Worm (Caenorhabditis elegans) whole organism, young adult: ENCODE measurements around the gene ent-3.

Source experiments
- B0035.1 ChIP-seq: sonication (generic microtip); optimal IDR thresholded peaks from 2 replicates; lab custom pipeline; 2016; ENCODE audit warnings: missing genetic modification characterization, mild to moderate bottlenecking, missing compliant biosample characterization, missing genotype, missing genetic modification reagents
- B0336.3 ChIP-seq: fragments of 200-800 bp; sonication (Bioruptor generic); IDR thresholded peaks from 2 replicates; pipeline ENCODE4 v1.3.6; 2022; ENCODE audit warnings: missing genetic modification characterization, missing compliant biosample characterization
- C06A6.2 ChIP-seq: fragments of 200-800 bp; sonication (Bioruptor generic); conservative IDR thresholded peaks from 2 replicates; pipeline ENCODE4 v1.3.6; 2022; ENCODE audit warnings: missing genetic modification characterization, missing compliant biosample characterization
- F52B5.7 ChIP-seq: sonication (generic microtip); optimal IDR thresholded peaks from 2 replicates; lab custom pipeline; 2016; ENCODE audit warnings: mild to moderate bottlenecking, missing genetic modification characterization, missing compliant biosample characterization
- Y53F4B.3 ChIP-seq: fragments of 200-800 bp; sonication (Bioruptor generic); IDR thresholded peaks from 2 replicates; pipeline ENCODE4 v1.3.6; 2022; ENCODE audit warnings: missing genetic modification reagents, missing genetic modification characterization, missing compliant biosample characterization
- Y53G8AR.9 ChIP-seq: fragments of 200-800 bp; sonication (Bioruptor generic); conservative IDR thresholded peaks from 2 replicates; pipeline ENCODE4 v1.3.6; 2022; ENCODE audit warnings: missing genetic modification reagents, missing genetic modification characterization, missing compliant biosample characterization
- Y56A3A.18 ChIP-seq: fragments of 200-800 bp; sonication (Bioruptor generic); IDR thresholded peaks from 2 replicates; pipeline ENCODE4 v1.3.6; 2022; ENCODE audit warnings: missing genetic modification reagents, missing genetic modification characterization, missing compliant biosample characterization
- ZK185.1 ChIP-seq: sonication (generic microtip); optimal IDR thresholded peaks from 2 replicates; lab custom pipeline; 2016; ENCODE audit warnings: mild to moderate bottlenecking, missing genetic modification characterization, missing compliant biosample characterization; ENCODE audit not compliant: poor library complexity, severe bottlenecking
- atf-7 ChIP-seq: sonication (generic microtip); optimal IDR thresholded peaks from 2 replicates; lab custom pipeline; 2017; ENCODE audit warnings: mild to moderate bottlenecking, missing genetic modification characterization, missing compliant biosample characterization
- attf-5 ChIP-seq: fragments of 200-800 bp; sonication (Bioruptor generic); optimal IDR thresholded peaks from 2 replicates; lab custom pipeline; 2018; ENCODE audit warnings: mild to moderate bottlenecking, missing genetic modification characterization, missing compliant biosample characterization
- bed-1 ChIP-seq: fragments of 200-800 bp; sonication (Bioruptor generic); IDR thresholded peaks from 2 replicates; pipeline ENCODE4 v1.3.6; 2022; ENCODE audit warnings: missing genetic modification reagents, missing genetic modification characterization, missing compliant biosample characterization
- bed-2 ChIP-seq: fragments of 200-800 bp; sonication (Bioruptor generic); IDR thresholded peaks from 2 replicates; pipeline ENCODE4 v1.3.6; 2022; ENCODE audit warnings: missing genetic modification reagents, missing genetic modification characterization, missing compliant biosample characterization
- cebp-1 ChIP-seq, 2 experiments: fragments of 200-800 bp in 1 of 2; sonication (Bioruptor generic) in 1 of 2; sonication (generic microtip) in 1 of 2; IDR thresholded peaks in 1 of 2; optimal IDR thresholded peaks in 1 of 2; 2 replicates each; pipeline versions ENCODE4 v1.3.6 to Lab custom; 2017 to 2022; ENCODE audit warnings: missing compliant biosample characterization in 2 of 2, missing genetic modification characterization in 2 of 2, mild to moderate bottlenecking in 1 of 2, missing genetic modification reagents in 1 of 2, moderate library complexity in 1 of 2
- cebp-2 ChIP-seq: fragments of 200-800 bp; sonication (Bioruptor generic); IDR thresholded peaks from 2 replicates; pipeline ENCODE4 v1.3.6; 2022; ENCODE audit warnings: missing genetic modification characterization, missing compliant biosample characterization
- ceh-79 ChIP-seq: sonication (generic microtip); optimal IDR thresholded peaks from 2 replicates; lab custom pipeline; 2017; ENCODE audit warnings: mild to moderate bottlenecking, missing genetic modification characterization, missing compliant biosample characterization
- chd-7 ChIP-seq: sonication (generic microtip); optimal IDR thresholded peaks from 2 replicates; lab custom pipeline; 2016; ENCODE audit warnings: mild to moderate bottlenecking, missing genetic modification characterization, moderate library complexity, missing compliant biosample characterization
- efl-1 ChIP-seq: fragments of 150-350 bp; optimal IDR thresholded peaks from 2 replicates; lab custom pipeline; 2014; ENCODE audit warnings: missing biosample characterization, missing genetic modification reagents, missing genetic modification characterization
- ekl-4 ChIP-seq: fragments of 200-800 bp; sonication (Bioruptor generic); IDR thresholded peaks from 2 replicates; pipeline ENCODE4 v1.3.6; 2022; ENCODE audit warnings: missing genetic modification reagents, missing genetic modification characterization, missing compliant biosample characterization
- hlh-12 ChIP-seq: sonication (generic microtip); optimal IDR thresholded peaks from 2 replicates; lab custom pipeline; 2016; ENCODE audit warnings: missing genetic modification characterization, missing compliant biosample characterization
- hlh-26 ChIP-seq: fragments of 200-800 bp; sonication (Bioruptor generic); conservative IDR thresholded peaks from 2 replicates; pipeline ENCODE4 v1.3.6; 2022; ENCODE audit warnings: missing genetic modification reagents, missing genetic modification characterization, missing compliant biosample characterization
- hmg-1.2 ChIP-seq: fragments of 200-800 bp; sonication (Bioruptor generic); IDR thresholded peaks from 2 replicates; pipeline ENCODE4 v1.3.6; 2022; ENCODE audit warnings: missing genetic modification reagents, missing genetic modification characterization, missing compliant biosample characterization
- hmg-20 ChIP-seq: fragments of 200-800 bp; sonication (Bioruptor generic); IDR thresholded peaks from 2 replicates; pipeline ENCODE4 v1.3.6; 2022; ENCODE audit warnings: missing genetic modification reagents, missing genetic modification characterization, missing compliant biosample characterization
- lin-26 ChIP-seq: fragments of 200-800 bp; sonication (Bioruptor generic); IDR thresholded peaks from 2 replicates; pipeline ENCODE4 v1.3.6; 2022; ENCODE audit warnings: missing genetic modification reagents, missing genetic modification characterization, missing compliant biosample characterization
- lin-40 ChIP-seq: sonication (generic microtip); optimal IDR thresholded peaks from 2 replicates; lab custom pipeline; 2016; ENCODE audit warnings: missing genetic modification characterization, mild to moderate bottlenecking, missing compliant biosample characterization, missing genotype, missing genetic modification reagents
- mcd-1 ChIP-seq: fragments of 200-800 bp; sonication (Bioruptor generic); IDR thresholded peaks from 2 replicates; pipeline ENCODE4 v1.3.6; 2022; ENCODE audit warnings: missing genetic modification reagents, missing genetic modification characterization, missing compliant biosample characterization
- mes-4 ChIP-seq: sonication (generic microtip); optimal IDR thresholded peaks from 2 replicates; lab custom pipeline; 2016; ENCODE audit warnings: missing genotype, missing genetic modification characterization, missing compliant biosample characterization
- mxl-1 ChIP-seq: sonication (generic microtip); optimal IDR thresholded peaks from 2 replicates; lab custom pipeline; 2016; ENCODE audit warnings: missing genetic modification characterization, missing compliant biosample characterization
- nfya-1 ChIP-seq: sonication (generic microtip); optimal IDR thresholded peaks from 2 replicates; lab custom pipeline; 2017; ENCODE audit warnings: antibody characterized with exemption, missing compliant biosample characterization, missing genetic modification characterization, borderline replicate concordance; ENCODE audit not compliant: insufficient read depth
- nfyb-1 ChIP-seq: fragments of 200-800 bp; sonication (Bioruptor generic); IDR thresholded peaks from 2 replicates; pipeline ENCODE4 v1.3.6; 2022; ENCODE audit warnings: missing genetic modification reagents, missing genetic modification characterization, missing compliant biosample characterization
- nhr-120 ChIP-seq: fragments of 200-800 bp; sonication (Bioruptor generic); IDR thresholded peaks from 2 replicates; pipeline ENCODE4 v1.3.6; 2022; ENCODE audit warnings: missing genetic modification characterization, missing compliant biosample characterization
- nhr-27 ChIP-seq: fragments of 200-800 bp; sonication (Bioruptor generic); optimal IDR thresholded peaks from 2 replicates; lab custom pipeline; 2018; ENCODE audit warnings: mild to moderate bottlenecking, missing genetic modification characterization, moderate library complexity, missing compliant biosample characterization
- nhr-80 ChIP-seq: sonication (generic microtip); optimal IDR thresholded peaks from 2 replicates; lab custom pipeline; 2016; ENCODE audit warnings: missing genetic modification characterization, missing compliant biosample characterization
- pbrm-1 ChIP-seq: fragments of 200-800 bp; sonication (Bioruptor generic); IDR thresholded peaks from 2 replicates; pipeline ENCODE4 v1.3.6; 2022; ENCODE audit warnings: missing genetic modification reagents, missing genetic modification characterization, missing compliant biosample characterization
- pha-4 ChIP-seq: fragments of 150-350 bp; sonication (generic microtip); optimal IDR thresholded peaks from 2 replicates; lab custom pipeline; 2014; ENCODE audit warnings: missing biosample characterization, missing genetic modification reagents, missing genetic modification characterization
- rcor-1 ChIP-seq: fragments of 200-800 bp; sonication (Bioruptor generic); IDR thresholded peaks from 2 replicates; pipeline ENCODE4 v1.3.6; 2022; ENCODE audit warnings: missing genetic modification reagents, missing genetic modification characterization, missing compliant biosample characterization
- repo-1 ChIP-seq: sonication (generic microtip); optimal IDR thresholded peaks from 2 replicates; lab custom pipeline; 2017; ENCODE audit warnings: mild to moderate bottlenecking, missing genetic modification characterization, missing compliant biosample characterization
- sdz-38 ChIP-seq: sonication (generic microtip); optimal IDR thresholded peaks from 2 replicates; lab custom pipeline; 2016; ENCODE audit warnings: missing genotype, missing genetic modification characterization, missing compliant biosample characterization
- snpc-1.3 ChIP-seq: sonication (generic microtip); optimal IDR thresholded peaks from 2 replicates; lab custom pipeline; 2017; ENCODE audit warnings: missing genetic modification characterization, mild to moderate bottlenecking, missing compliant biosample characterization, antibody characterized with exemption, moderate library complexity, missing genotype, missing genetic modification reagents; ENCODE audit not compliant: insufficient read depth
- tbp1 ChIP-seq: fragments of 200-800 bp; sonication (Bioruptor generic); optimal IDR thresholded peaks from 2 replicates; lab custom pipeline; 2018; ENCODE audit warnings: mild to moderate bottlenecking, missing genetic modification characterization, missing compliant biosample characterization
- tlf-1 ChIP-seq: fragments of 200-800 bp; sonication (Bioruptor generic); optimal IDR thresholded peaks from 2 replicates; lab custom pipeline; 2018; ENCODE audit warnings: mild to moderate bottlenecking, missing genetic modification characterization, missing compliant biosample characterization
- unc-130 ChIP-seq: sonication (generic microtip); optimal IDR thresholded peaks from 2 replicates; lab custom pipeline; 2016; ENCODE audit warnings: missing genetic modification reagents, missing genetic modification characterization, missing compliant biosample characterization
- unc-62 ChIP-seq: fragments of 150-350 bp; optimal IDR thresholded peaks from 2 replicates; lab custom pipeline; 2014; ENCODE audit warnings: missing biosample characterization, missing genetic modification reagents, missing genetic modification characterization
- zim-3 ChIP-seq: sonication (generic microtip); optimal IDR thresholded peaks from 2 replicates; lab custom pipeline; 2017; ENCODE audit warnings: mild to moderate bottlenecking, missing genetic modification characterization, moderate library complexity, missing compliant biosample characterization
- ztf-18 ChIP-seq: sonication (generic microtip); optimal IDR thresholded peaks from 2 replicates; lab custom pipeline; 2016; ENCODE audit warnings: missing genotype, mild to moderate bottlenecking, missing genetic modification characterization, missing compliant biosample characterization
- ztf-25 ChIP-seq: fragments of 200-800 bp; sonication (Bioruptor generic); IDR thresholded peaks from 2 replicates; pipeline ENCODE4 v1.3.6; 2022; ENCODE audit warnings: missing genetic modification reagents, missing genetic modification characterization, missing compliant biosample characterization
- ztf-3 ChIP-seq: fragments of 200-800 bp; sonication (Bioruptor generic); optimal IDR thresholded peaks from 2 replicates; lab custom pipeline; 2018; ENCODE audit warnings: mild to moderate bottlenecking, missing genetic modification characterization, missing compliant biosample characterization

The ent-3 gene

ce11 chrV:14200086-14200485 is 35.8 kb downstream of the ent-3 start (continued):
- no peak for TF ChIP-seq nfya-1 (tag; lab: Kevin White, UChicago)
- peak; percentile 89 for TF ChIP-seq nfyb-1 (GFP tag; lab: Robert Waterston, UW)
- TF ChIP-seq lin-26 (GFP tag; lab: Robert Waterston, UW), result peak; percentile 66; the same call in 1 of the 2 replicates
- 0 out of 2 replicates have a peak, but pooled peaks have one; percentile 27 for TF ChIP-seq Y53G8AR.9
- TF ChIP-seq mxl-1, result no peak
- no peak for TF ChIP-seq hlh-12 (tag; lab: Kevin White, UChicago)
- no peak for TF ChIP-seq hmg-20 (GFP tag; lab: Robert Waterston, UW)
- no peak for TF ChIP-seq F52B5.7 (tag; lab: Kevin White, UChicago)
- peak; percentile 96 for TF ChIP-seq pha-4 (tag; lab: Kevin White, UChicago)
- TF ChIP-seq C06A6.2, result peak; percentile 82

DNA sequence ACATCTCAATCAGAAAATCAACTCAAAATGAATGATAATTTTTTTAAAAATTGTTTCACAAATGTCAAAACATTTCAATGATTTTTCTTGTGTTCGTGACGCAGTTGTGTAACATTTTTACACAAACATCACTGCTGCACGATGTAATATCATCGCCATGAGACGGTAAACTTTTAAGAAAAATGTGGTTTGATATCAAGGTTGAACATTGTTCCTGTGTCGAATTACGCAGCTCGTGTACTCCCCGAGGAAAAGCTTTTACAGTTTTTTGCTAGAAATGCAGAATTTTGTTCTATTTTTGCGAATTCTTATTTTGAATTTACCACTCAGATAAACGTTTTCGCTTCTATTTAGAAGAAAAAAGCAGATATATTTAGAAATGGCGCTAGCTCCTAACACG is 38.2 kb downstream of the ent-3 start:
- no peak for TF ChIP-seq mes-4 (tag; lab: Kevin White, UChicago)
- 0 out of 2 replicates have a peak, but pooled peaks have one; percentile 10 for TF ChIP-seq mcd-1
- peak; percentile 39 for TF ChIP-seq attf-5 (GFP tag; lab: Kevin White, UChicago)
- TF ChIP-seq ceh-79, result no peak
- TF ChIP-seq ZK185.1 (tag; lab: Kevin White, UChicago), result peak; percentile 50
- TF ChIP-seq unc-62 (GFP tag; lab: Kevin White, UChicago), result no peak
- TF ChIP-seq pbrm-1 (GFP tag; lab: Robert Waterston, UW), result no peak
- no peak for TF ChIP-seq B0035.1
- no peak for TF ChIP-seq unc-130
- TF ChIP-seq chd-7 (tag; lab: Kevin White, UChicago), result peak; percentile 78
- no peak for TF ChIP-seq rcor-1
- TF ChIP-seq atf-7 (tag; lab: Kevin White, UChicago), result no peak
- no peak for TF ChIP-seq nhr-120
- TF ChIP-seq Y56A3A.18 (GFP tag; lab: Robert Waterston, UW), result peak; percentile 39; the same call in 1 of the 2 replicates
- peak; percentile 44 for TF ChIP-seq F52B5.7 (tag; lab: Kevin White, UChicago)
- peak; percentile 4 for TF ChIP-seq snpc-1.3 (tag; lab: Kevin White, UChicago)
- peak; percentile 19 for TF ChIP-seq zim-3
- peak; percentile 42 for TF ChIP-seq tbp1
- peak; percentile 60; the same call in 1 of the 2 replicates for TF ChIP-seq Y53G8AR.9
- TF ChIP-seq sdz-38 (tag; lab: Kevin White, UChicago), result no peak
- no peak for TF ChIP-seq nhr-27
- TF ChIP-seq efl-1, result no peak
- TF ChIP-seq repo-1, result peak; percentile 63
- peak; percentile 9; the same call in 1 of the 2 replicates for TF ChIP-seq lin-26 (GFP tag; lab: Robert Waterston, UW)
- no peak for TF ChIP-seq cebp-1 (GFP tag; IDR thresholded peaks at IDR 0.05; lab: Robert Waterston, UW)
- TF ChIP-seq cebp-1 (tag; optimal IDR thresholded peaks at IDR 0.05; lab: Kevin White, UChicago), result peak; percentile 49
- no peak for TF ChIP-seq ztf-3 (GFP tag; lab: Kevin White, UChicago)
- peak; percentile 34; the same call in 1 of the 2 replicates for TF ChIP-seq B0336.3 (GFP tag; lab: Robert Waterston, UW)
- no peak for TF ChIP-seq ztf-18 (tag; lab: Kevin White, UChicago)
- no peak for TF ChIP-seq bed-1 (GFP tag; lab: Robert Waterston, UW)
- TF ChIP-seq C06A6.2, result peak; percentile 31; the same call in 1 of the 2 replicates
- peak; percentile 35; the same call in 1 of the 2 replicates for TF ChIP-seq ekl-4 (GFP tag; lab: Robert Waterston, UW)
- TF ChIP-seq nfyb-1 (GFP tag; lab: Robert Waterston, UW), result peak; percentile 83; the same call in 1 of the 2 replicates
- TF ChIP-seq Y53F4B.3 (GFP tag; lab: Robert Waterston, UW), result no peak
- peak; percentile 33 for TF ChIP-seq nhr-80 (tag; lab: Kevin White, UChicago)
- TF ChIP-seq hmg-1.2 (GFP tag; lab: Robert Waterston, UW), result 0 out of 2 replicates have a peak, but pooled peaks have one; percentile 9
- TF ChIP-seq ztf-25 (GFP tag; lab: Robert Waterston, UW), result 0 out of 2 replicates have a peak, but pooled peaks have one; percentile 23
- no peak for TF ChIP-seq bed-2 (GFP tag; lab: Robert Waterston, UW)
- TF ChIP-seq cebp-2 (GFP tag; lab: Robert Waterston, UW), result 0 out of 2 replicates have a peak, but pooled peaks have one; percentile 16
- no peak for TF ChIP-seq hlh-26
- TF ChIP-seq tlf-1, result no peak
- peak; percentile 31 for TF ChIP-seq lin-40
